Fruit fly (Drosophila melanogaster): ENCODE results near the gene CG14070.

CG14070 gene

DNA sequence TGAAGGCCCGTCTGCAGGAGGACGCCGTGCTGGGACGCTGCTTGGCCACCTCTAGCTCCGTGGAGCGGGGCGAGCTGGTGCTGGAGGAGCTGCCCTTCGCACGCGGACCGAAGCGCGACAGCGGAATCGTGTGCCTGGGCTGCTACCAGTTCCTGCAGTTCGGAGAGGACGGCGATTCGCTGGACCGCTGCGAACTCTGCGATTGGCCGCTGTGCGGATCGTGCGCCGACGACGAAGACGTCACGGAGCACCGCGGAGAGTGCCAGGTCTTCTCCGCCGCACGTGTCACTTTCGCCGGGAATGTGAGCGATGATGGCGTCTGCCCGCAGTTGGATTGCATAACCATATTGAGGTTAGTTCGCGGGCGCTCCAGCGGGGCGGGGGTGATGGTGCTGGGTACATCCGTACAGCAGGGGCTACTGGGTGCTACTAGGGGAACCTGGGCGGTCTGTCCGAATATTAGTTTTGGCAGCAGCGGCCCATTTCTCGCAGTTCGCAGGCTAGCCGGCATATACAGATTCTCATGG is 50.2 kb downstream of the CG14070 start (continued):
- TF ChIP-seq zen2 (GFP tag; IDR thresholded peaks at IDR 0.05; ENCODE audit: partially characterized antibody), result no peak
- TF ChIP-seq CG11695 (GFP tag; IDR thresholded peaks at IDR 0.05), result no peak
- no peak for TF ChIP-seq danr (GFP tag; IDR thresholded peaks at IDR 0.05)
- TF ChIP-seq Ets65A (GFP tag), result no peak
- TF ChIP-seq NfI (GFP tag; optimal IDR thresholded peaks at IDR 0.05), result no peak
- TF ChIP-seq gce (GFP tag; IDR thresholded peaks at IDR 0.05), result no peak
- TF ChIP-seq Usf (GFP tag; optimal IDR thresholded peaks at IDR 0.05), result no peak
- TF ChIP-seq CG17385 (GFP tag; optimal IDR thresholded peaks at IDR 0.05), result no peak
- TF ChIP-seq cwo (GFP tag; optimal IDR thresholded peaks at IDR 0.05), result peak; percentile 94
- TF ChIP-seq Med (GFP tag), result peak; percentile 51
- peak; percentile 50 for TF ChIP-seq CG10543 (GFP tag; optimal IDR thresholded peaks at IDR 0.05)
- TF ChIP-seq CG34376 (GFP tag; optimal IDR thresholded peaks at IDR 0.05), result no peak
- no peak for TF ChIP-seq CG11504 (tag; optimal IDR thresholded peaks at IDR 0.05)
- TF ChIP-seq gsb (GFP tag; IDR thresholded peaks at IDR 0.05), result peak; percentile 32; the same call in 1 of the 2 replicates
- no peak for TF ChIP-seq CG14014 (GFP tag; IDR thresholded peaks at IDR 0.05)
- no peak for TF ChIP-seq so (GFP tag; IDR thresholded peaks at IDR 0.05)
- no peak for TF ChIP-seq Adf1 (GFP tag; IDR thresholded peaks at IDR 0.05)
- no peak for TF ChIP-seq lola (GFP tag; optimal IDR thresholded peaks at IDR 0.05)
- TF ChIP-seq Nf-YB (GFP tag; optimal IDR thresholded peaks at IDR 0.05), result no peak
- no peak for TF ChIP-seq CG5953 (GFP tag; IDR thresholded peaks at IDR 0.05)
